Worm (Caenorhabditis elegans) whole organism, L2 larva: ENCODE measurements around the gene tftc-1.

Source experiments
- ama-1 ChIP-seq: fragments of 150-350 bp; optimal IDR thresholded peaks from 2 replicates; lab custom pipeline; 2018; ENCODE audit warnings: inconsistent platforms
- blmp-1 ChIP-seq: sonication (generic microtip); optimal IDR thresholded peaks from 2 replicates; lab custom pipeline; 2017; ENCODE audit warnings: missing genetic modification characterization, mild to moderate bottlenecking, missing compliant biosample characterization, antibody characterized with exemption, moderate library complexity; ENCODE audit not compliant: insufficient read depth
- fos-1 ChIP-seq: fragments of 150-350 bp; optimal IDR thresholded peaks from 2 replicates; lab custom pipeline; 2014; ENCODE audit warnings: missing biosample characterization, missing genetic modification characterization
- nhr-11 ChIP-seq: fragments of 150-350 bp; optimal IDR thresholded peaks from 2 replicates; lab custom pipeline; 2014; ENCODE audit warnings: missing biosample characterization, missing genetic modification characterization
- nhr-237 ChIP-seq: fragments of 150-350 bp; optimal IDR thresholded peaks from 2 replicates; lab custom pipeline; 2014; ENCODE audit warnings: missing biosample characterization, missing genetic modification characterization
- skn-1 ChIP-seq: sonication (generic microtip); optimal IDR thresholded peaks from 2 replicates; lab custom pipeline; 2017; ENCODE audit warnings: missing biosample characterization, missing genetic modification characterization
- snpc-4 ChIP-seq: fragments of 150-350 bp; optimal IDR thresholded peaks from 2 replicates; lab custom pipeline; 2014; ENCODE audit warnings: missing biosample characterization, missing genetic modification characterization
- zag-1 ChIP-seq: fragments of 150-350 bp; optimal IDR thresholded peaks from 2 replicates; lab custom pipeline; 2014; ENCODE audit warnings: missing biosample characterization, missing genetic modification characterization
- ztf-11 ChIP-seq: sonication (generic microtip); optimal IDR thresholded peaks from 2 replicates; lab custom pipeline; 2017; ENCODE audit warnings: missing biosample characterization, missing genetic modification characterization

ce11 chrIV:2398317-2398716, 49.2 kb downstream of the tftc-1 start:
- TF ChIP-seq ztf-11 (tag; lab: Kevin White, UChicago) (no peak), zag-1 (tag; lab: Kevin White, UChicago) (no peak), blmp-1 (no peak), nhr-237 (tag; lab: Kevin White, UChicago) (no peak), skn-1 (tag; lab: Kevin White, UChicago) (no peak), ama-1 (lab: Kevin White, UChicago) (no peak), snpc-4 (no peak), nhr-11 (tag; lab: Kevin White, UChicago) (no peak), fos-1 (tag; lab: Kevin White, UChicago) (no peak)
